Worm (Caenorhabditis elegans): ENCODE measurements around the gene F43H9.3.
A peak's percentile ranks its signal among the peaks of the same experiment; 100 is the strongest.

Gene F43H9.3

ce11 chrV:8013901-8014388 lies 10.8 kb downstream of the F43H9.3 start, which contains the start of gene Y97E10AR.6 (continued):
- TF ChIP-seq unc-130 (GFP tag; optimal IDR thresholded peaks at IDR 0.05), result no peak
- no peak for TF ChIP-seq zfp-3 (GFP tag; conservative IDR thresholded peaks at IDR 0.05)
- no peak for TF ChIP-seq Y105C5A.15 (GFP tag; IDR thresholded peaks at IDR 0.05)
- peak; percentile 98 for TF ChIP-seq hlh-30 (tag; optimal IDR thresholded peaks at IDR 0.05; ENCODE audit: insufficient read depth)
- no peak for TF ChIP-seq zip-2 (tag; optimal IDR thresholded peaks at IDR 0.05)
- peak in 1 of 2 experiments; percentile 50 for TF ChIP-seq lsy-2 (tag; optimal IDR thresholded peaks at IDR 0.05)
- TF ChIP-seq dmd-9 (GFP tag; IDR thresholded peaks at IDR 0.05), result no peak
- TF ChIP-seq sdz-12 (GFP tag; optimal IDR thresholded peaks at IDR 0.05), result no peak
- TF ChIP-seq fkh-10 (GFP tag; optimal IDR thresholded peaks at IDR 0.05), result no peak
- no peak for TF ChIP-seq tra-1 (GFP tag; IDR thresholded peaks at IDR 0.05)
- TF ChIP-seq F44E2.7 (GFP tag; IDR thresholded peaks at IDR 0.05), result no peak
- no peak for TF ChIP-seq nhr-237 (tag; optimal IDR thresholded peaks at IDR 0.05)
- peak; percentile 25 for TF ChIP-seq dve-1 (tag; optimal IDR thresholded peaks at IDR 0.05; ENCODE audit: insufficient read depth)

- TF ChIP-seq mes-2 (tag; optimal IDR thresholded peaks at IDR 0.05; ENCODE audit: poor library complexity, severe bottlenecking) (peak; percentile 35), daf-16 (GFP tag; optimal IDR thresholded peaks at IDR 0.05) (no peak), daf-16 (tag; optimal IDR thresholded peaks at IDR 0.05) (peak; percentile 3), ceh-28 (tag; optimal IDR thresholded peaks at IDR 0.05) (no peak), lin-38 (GFP tag; IDR thresholded peaks at IDR 0.05) (peak; percentile 39), ama-1 (optimal IDR thresholded peaks at IDR 0.05) (peak; percentile 57), T26A8.4 (GFP tag; IDR thresholded peaks at IDR 0.05) (peak; percentile 43; the same call in 1 of the 2 replicates), lin-1 (GFP tag; IDR thresholded peaks at IDR 0.05) (peak; percentile 53; the same call in 1 of the 2 replicates), ceh-44 (GFP tag; IDR thresholded peaks at IDR 0.05) (no peak), dve-1 (tag; optimal IDR thresholded peaks at IDR 0.05; ENCODE audit: insufficient read depth) (peak; percentile 1), F49E8.2 (tag; optimal IDR thresholded peaks at IDR 0.05; ENCODE audit: borderline replicate concordance) (peak; percentile 8), nhr-102 (tag; optimal IDR thresholded peaks at IDR 0.05) (peak; percentile 4)
These were observed 12.7 kb downstream of the F43H9.3 start, which contains the start of gene rpb-9 for ce11 chrV:8012032-8012431. rpb-9 (minus strand) TSS chrV:8012345.

ce11 chrV:8010846-8011245 lies 13.9 kb downstream of the F43H9.3 start, which contains the start of gene lmtr-2:
lmtr-2 (minus strand) TSS chrV:8011106.
- TF ChIP-seq ama-1 (optimal IDR thresholded peaks at IDR 0.05), result peak; percentile 74
- TF ChIP-seq nhr-6 (tag; optimal IDR thresholded peaks at IDR 0.05), result no peak
- no peak for TF ChIP-seq dmd-6 (GFP tag; IDR thresholded peaks at IDR 0.05)
- no peak for TF ChIP-seq dpl-1 (GFP tag; optimal IDR thresholded peaks at IDR 0.05)
- peak; percentile 88 for TF ChIP-seq aha-1 (tag)
- no peak for TF ChIP-seq daf-16 (GFP tag; optimal IDR thresholded peaks at IDR 0.05)
- peak; percentile 29 for TF ChIP-seq daf-16 (tag; optimal IDR thresholded peaks at IDR 0.05)
- TF ChIP-seq Y5F2A.4 (GFP tag; optimal IDR thresholded peaks at IDR 0.05), result no peak
- TF ChIP-seq lir-3 (tag; optimal IDR thresholded peaks at IDR 0.05), result no peak

ce11 chrV:8010103-8010502 lies 14.6 kb downstream of the F43H9.3 start, which contains the start of gene Y97E10AR.4:
Y97E10AR.4 (minus strand) TSS chrV:8010233.
- peak; percentile 7 for TF ChIP-seq mes-2 (tag; optimal IDR thresholded peaks at IDR 0.05; ENCODE audit: poor library complexity, severe bottlenecking)
- no peak for TF ChIP-seq attf-4 (tag; optimal IDR thresholded peaks at IDR 0.05)
- TF ChIP-seq mep-1 (tag; optimal IDR thresholded peaks at IDR 0.05), result peak; percentile 26

Data from whole organism, L4 larva.